Fruit fly (Drosophila melanogaster) ovary, adult (tissue): ENCODE measurements around the gene mRpL17.

ENCODE experiments used
- CG17801 ChIP-seq: fragments of 200-800 bp; optimal IDR thresholded peaks from 2 replicates; lab custom pipeline; 2019; ENCODE audit warnings: missing biosample characterization, mild to moderate bottlenecking, missing genetic modification characterization, moderate library complexity; ENCODE audit not compliant: partially characterized antibody

Gene mRpL17

DNA sequence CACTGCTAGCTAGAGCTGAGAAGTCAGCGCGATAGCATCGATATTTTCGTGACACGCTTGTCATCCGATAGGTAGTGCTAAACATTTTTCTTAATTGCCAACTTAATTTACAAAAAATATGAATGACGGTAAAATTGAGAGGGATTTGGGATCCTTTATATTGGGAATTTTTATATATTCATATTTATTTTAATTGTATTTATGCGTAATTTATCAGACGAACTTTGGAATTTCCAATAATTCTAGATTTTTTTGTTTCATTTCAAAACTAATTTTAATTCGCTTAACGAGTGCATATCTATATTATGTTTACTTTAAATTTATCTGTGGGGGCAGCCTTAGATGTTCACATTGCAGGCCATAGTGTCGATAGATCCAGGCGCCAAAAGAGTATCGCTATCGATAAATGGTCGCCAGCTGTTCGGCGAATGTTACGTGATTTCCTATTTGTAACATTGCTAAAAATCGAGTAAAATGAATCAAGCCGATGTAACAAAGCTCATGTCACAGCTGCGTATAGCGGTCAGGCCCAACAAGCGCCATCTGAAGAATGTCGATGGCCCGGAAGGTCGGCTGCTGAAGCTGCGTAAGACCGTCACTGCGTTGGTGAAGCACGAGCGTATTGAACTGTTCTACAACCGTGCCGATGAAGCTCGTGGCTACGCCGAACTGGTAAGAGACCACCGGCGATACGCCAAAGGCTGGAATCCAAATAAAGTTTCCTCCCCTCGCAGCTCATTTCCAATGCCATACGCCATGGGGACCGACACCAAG lies at the start of gene mRpL17, which contains the start of gene Tudor-SN:
Gene mRpL17, plus strand, starts transcription at position 402 of the 774 bp plus-strand sequence.
Gene Tudor-SN, minus strand, starts transcription at position 3 of the 774 bp plus-strand sequence.
- no peak for TF ChIP-seq CG17801 (GFP tag; lab: Kevin White, UChicago)

DNA sequence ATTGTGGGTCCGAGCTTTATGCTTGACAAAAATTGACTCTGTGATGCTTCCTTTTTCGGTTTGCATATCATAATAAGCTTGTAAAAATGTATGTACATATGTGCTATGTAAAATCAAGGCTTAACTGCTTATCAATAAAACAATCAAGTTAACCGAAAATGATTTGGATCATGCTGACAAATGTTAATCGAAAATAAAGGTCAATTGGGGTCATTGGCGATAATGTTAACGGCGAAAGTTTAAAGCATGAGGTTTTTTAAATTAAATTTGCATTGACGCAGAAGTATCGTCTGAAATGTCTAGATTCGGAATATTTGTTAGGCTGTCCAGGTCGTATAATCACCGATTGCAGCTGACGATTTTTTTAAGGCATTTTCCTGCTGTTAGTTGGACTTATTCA lies 48.3 kb upstream of the mRpL17 start, which contains the start of gene Kaz1-ORFB:
Gene Kaz1-ORFB, plus strand, starts transcription at position 301 of the 400 bp plus-strand sequence.
- no peak for TF ChIP-seq CG17801 (GFP tag; lab: Kevin White, UChicago)

DNA sequence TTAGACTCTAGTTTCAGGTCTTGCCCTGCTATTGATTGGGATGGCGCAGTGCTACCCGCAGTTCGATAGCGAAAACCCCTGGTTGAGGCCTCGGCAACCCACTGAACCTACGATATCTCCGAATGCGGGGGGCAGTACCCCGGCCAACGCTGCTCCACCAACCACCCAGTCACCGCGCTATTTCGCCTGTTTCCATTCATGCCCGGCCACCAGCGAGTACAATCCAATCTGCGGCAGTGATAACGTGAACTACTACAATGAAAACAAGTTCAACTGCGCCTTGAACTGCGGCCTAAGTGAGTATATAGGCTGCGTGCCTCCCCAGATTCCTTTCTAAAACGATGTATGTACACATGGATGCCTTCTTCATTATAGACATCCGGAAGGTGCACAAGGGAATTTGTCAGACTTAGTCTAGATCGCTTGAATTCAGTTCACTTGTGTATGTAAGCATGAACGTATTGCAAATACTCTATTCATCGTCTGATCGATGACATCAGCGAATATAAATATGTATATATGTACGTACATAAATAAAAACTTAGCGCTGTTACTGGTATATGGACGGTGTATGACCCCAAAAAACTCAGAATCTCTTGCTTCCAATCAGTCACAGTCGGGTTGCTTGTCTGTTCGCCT lies 47.0 kb upstream of the mRpL17 start, which contains the start of gene CG13877:
Gene CG13877, plus strand, starts transcription at position 589 of the 639 bp plus-strand sequence.
- TF ChIP-seq CG17801 (GFP tag; lab: Kevin White, UChicago) = no peak

DNA sequence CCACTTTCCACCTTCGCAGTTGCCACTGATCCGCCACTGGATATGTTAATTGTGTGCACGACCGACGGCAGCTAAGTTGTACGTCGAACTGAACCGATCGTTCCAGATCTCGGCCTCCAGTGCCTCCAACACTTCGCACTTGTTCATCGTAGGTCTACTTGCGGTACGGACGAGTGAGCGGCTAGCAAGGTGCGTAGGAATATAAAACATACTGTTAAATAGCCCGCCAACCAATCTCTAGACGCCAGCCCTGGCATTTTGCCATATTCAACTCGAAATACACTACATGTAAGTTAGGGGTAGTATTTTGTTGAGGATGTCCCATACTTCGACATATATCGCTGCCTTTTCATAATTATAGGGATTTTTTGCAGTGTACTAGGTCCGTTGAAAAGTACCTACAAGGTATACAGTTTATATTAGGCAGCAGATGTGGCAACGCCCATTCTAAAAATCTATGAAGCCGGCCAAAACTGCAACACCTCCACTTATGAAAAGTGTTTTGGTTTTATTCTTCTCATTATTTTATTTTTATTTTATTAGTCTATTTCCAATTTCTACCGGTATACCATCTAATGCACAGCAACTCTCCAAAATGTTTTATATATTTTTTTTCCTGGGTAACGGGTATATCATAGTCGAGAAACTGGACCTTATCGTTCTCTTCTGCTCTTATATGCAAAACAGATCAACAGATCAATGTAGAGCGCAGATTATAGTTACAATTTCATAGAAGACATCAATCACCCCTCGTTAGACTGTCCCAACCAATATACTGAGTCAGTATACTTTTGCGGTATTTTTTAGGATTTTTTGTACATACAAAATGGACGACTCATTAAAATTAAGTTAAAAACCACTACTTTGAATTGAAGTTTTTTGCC lies 41.3 kb upstream of the mRpL17 start, which contains the start of the genes pyx and CG33229:
Gene pyx, minus strand, starts transcription at position 51 of the 884 bp plus-strand sequence.
Gene CG33229, plus strand, starts transcription at position 834 of the 884 bp plus-strand sequence.
- peak; percentile 29 for TF ChIP-seq CG17801 (GFP tag; lab: Kevin White, UChicago)

DNA sequence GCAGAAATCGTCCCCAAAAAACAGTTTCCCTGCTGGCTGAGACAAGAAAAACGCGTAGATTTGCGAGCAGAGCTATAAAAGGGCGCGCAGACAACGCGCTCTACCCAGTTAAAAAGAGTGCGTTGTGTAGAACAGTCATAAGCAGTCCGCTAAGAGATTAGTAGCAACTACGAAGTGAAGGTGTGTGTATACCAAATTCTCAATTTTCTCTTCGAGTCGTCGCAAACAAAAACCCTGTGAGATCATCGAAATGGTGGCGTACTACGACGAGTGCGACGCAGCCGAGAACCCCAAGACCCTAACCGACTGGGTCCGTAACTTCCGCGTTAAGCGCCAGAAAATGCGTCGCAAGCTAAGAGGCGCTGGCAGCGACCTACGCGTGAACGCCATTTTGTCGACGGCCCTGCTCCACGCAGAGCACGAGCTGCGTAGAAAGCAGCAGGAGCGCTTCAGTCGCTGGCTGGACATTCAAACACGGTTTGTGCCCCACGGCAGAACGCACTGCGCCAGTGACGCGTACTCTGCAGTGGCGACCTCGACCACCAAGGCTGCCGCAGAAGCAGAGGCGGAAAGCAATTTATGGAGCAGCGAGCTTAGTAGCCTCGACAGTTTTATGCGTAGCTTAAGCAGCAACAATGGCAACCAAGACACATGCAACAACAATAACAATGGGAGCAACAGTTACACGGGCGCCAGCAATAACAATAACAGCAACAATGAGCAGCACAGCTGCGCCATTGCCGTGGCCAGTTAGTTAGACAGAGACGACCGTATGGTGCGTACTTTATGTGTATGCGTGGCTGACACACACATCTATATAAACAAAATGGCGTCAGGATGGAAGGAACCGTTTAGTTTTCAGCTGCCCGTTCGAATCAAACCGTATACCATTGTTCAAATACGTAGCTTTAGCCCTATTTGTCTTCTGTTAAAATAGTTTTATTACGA lies 40.3 kb upstream of the mRpL17 start:
- no peak for TF ChIP-seq CG17801 (GFP tag; lab: Kevin White, UChicago)

DNA sequence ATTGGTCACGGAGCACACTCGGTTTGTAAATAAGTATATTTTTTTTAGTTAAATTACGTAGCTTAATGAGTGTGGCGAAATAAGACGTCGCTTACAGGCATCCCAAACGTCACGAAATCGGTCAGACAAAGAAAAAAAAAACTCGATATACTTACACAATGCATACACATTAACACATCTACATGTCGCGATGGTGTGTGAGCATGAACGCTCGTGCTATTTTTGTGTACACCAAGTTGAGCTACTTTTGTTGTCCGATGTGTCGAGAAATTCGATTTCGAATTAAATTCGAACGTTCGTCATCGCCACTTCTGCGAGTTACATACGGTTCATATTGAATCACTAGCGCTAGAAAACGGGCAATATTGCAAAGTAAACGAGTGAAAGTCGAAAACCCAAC lies 39.5 kb upstream of the mRpL17 start:
- no peak for TF ChIP-seq CG17801 (GFP tag; lab: Kevin White, UChicago)

DNA sequence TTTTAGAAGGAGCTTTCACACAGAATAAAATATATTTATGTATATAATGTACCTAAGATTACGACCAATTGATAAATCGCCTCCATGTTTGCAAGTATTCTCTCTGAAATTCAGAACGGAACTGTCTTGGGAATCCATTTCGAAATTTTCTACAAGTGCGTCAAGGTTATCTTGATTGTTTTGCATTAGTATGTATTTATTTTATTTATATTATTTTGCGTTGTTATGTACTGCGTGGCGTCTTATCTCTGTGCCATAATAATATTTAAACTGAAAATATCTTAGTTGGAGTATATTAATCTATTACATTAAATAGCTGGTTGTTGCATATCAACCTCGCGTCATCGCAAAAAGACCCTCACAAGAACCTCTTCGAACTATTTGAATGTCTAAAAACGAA lies 33.1 kb upstream of the mRpL17 start, which contains the start of gene CG42846:
Gene CG42846, minus strand, starts transcription at position 101 of the 400 bp plus-strand sequence.
- no peak for TF ChIP-seq CG17801 (GFP tag; lab: Kevin White, UChicago)

DNA sequence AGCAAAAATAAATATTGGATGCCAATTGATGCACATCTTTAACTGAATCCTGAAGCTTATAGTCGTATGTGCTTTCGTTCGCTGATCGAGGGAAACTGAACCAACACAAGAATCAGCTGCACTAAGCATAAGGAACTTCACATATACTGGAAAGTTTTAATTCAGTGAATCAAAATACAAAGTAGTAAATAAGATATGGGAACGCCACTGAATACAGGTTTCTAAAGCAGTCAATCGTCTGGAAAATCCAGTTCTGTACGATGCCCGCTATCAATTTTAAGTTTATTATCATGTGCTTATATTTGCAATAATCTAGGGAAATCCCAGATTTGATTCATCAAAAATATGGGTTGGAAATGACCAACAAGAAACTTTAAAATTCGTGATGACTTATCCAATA lies 32.3 kb upstream of the mRpL17 start, which contains the start of gene CG34454:
Gene CG34454, minus strand, starts transcription at position 84 of the 400 bp plus-strand sequence.
- TF ChIP-seq CG17801 (GFP tag; lab: Kevin White, UChicago) = no peak

DNA sequence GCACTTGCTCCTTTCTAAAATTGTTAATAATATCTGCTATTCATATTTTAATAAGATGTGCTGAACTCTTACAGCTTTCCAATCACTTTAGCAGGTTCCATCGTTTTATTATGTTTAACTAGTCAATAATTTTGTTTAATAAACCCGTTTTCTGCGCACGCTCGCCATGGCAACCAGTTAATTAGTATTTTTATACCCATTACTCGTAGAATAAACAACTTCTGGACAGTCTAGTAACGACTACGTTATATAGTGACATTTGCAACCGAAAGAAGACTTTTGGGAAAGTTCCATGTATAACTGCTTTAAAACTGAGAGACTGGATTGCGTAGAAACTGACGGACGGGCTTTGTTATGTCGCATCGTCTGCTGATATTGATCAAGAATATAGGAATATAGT lies 31.3 kb upstream of the mRpL17 start, which contains the start of gene CG34453:
Gene CG34453, minus strand, starts transcription at position 101 of the 400 bp plus-strand sequence.
- TF ChIP-seq CG17801 (GFP tag; lab: Kevin White, UChicago) = no peak

DNA sequence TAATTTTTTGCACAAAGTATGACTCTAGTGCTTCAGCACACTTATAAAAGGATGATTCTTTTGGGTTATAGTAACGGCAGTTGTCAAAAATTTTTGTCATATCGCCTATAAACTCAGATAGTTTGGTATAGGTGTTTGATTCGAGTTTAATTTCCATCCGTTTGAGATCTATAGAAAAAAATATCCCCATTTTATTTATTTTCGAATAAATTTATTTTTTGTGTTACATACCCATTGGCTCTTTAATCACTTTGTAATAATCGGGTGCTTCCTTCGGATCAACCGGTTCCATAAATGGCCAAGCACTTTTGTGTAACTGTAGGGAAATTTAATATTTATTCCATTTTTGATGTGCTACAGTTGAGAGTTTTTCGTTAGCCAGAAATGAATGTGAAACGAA lies 30.2 kb upstream of the mRpL17 start:
- TF ChIP-seq CG17801 (GFP tag; lab: Kevin White, UChicago) = no peak

DNA sequence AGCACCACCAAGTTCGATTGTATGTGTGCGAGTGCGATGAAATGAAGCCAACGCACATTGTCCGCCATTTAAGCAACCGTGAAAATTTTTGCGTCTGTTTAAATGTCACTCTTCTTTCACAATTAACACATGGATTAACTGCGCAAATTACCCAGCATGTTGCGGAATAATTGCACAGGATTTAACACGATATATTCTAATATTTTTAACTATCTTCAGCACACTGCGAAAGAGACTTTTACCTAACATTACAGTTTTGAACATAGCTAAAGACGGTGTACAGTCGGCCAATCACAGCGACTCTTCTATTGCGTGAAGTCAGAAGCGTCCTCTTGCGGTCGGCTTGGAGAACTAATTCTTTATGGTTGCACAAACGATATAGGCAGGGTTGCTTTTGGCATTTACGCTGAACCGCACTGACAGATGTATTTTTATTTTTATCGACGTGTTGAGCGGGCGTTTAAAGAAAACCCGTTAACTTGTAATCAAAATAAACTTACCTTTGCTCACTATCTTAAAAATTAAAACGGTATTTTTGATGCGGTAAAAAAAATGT lies 17.9 kb upstream of the mRpL17 start:
- peak; percentile 37 for TF ChIP-seq CG17801 (GFP tag; lab: Kevin White, UChicago)

DNA sequence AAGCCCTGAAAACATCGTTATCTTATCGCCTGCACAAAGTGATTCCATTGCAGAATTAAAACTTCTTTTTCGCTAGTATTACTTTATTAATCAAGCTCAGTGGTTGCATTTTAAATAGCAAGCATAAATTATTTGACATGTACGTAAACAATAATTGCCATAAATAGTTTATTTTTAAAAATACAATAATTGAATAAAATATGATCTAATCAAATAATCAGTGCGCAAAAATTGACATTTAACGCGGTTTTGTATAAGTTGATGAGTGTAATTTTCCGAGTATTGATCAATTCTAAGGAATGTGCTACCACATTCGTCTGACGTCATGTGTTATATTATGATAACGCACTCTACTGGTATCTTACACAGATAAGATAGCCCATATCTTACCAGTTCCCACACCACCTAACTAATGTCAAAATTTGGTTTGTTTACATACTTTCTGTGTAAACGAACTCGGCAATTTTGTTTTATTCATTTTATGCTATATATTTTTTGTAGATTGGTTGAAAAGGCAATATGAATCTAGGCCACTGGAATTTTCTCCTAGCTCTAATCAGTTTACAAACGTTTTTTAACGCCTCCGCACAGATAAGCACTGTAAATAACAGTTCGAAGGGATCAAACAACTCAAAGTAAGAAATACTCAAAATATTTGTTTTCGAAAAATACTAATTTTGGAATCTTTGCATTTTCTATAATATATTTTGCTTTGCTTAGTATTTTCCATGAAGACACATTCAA lies 16.9 kb upstream of the mRpL17 start, which contains the start of gene mthl14:
Gene mthl14, plus strand, starts transcription at position 10 of the 744 bp plus-strand sequence.
- TF ChIP-seq CG17801 (GFP tag; lab: Kevin White, UChicago) = no peak
